Fruit fly (Drosophila melanogaster): ENCODE results near the gene Pur-alpha.

dm6 chr4:519421-519987 is 38.3 kb upstream of the Pur-alpha start:
- TF ChIP-seq CG8159 (tag; optimal IDR thresholded peaks at IDR 0.05) (no peak), gl (tag; optimal IDR thresholded peaks at IDR 0.05) (peak; percentile 28), Snoo (tag; optimal IDR thresholded peaks at IDR 0.05) (no peak), Pif1B (GFP tag; optimal IDR thresholded peaks at IDR 0.05) (no peak), fd96Ca (GFP tag; IDR thresholded peaks at IDR 0.05) (no peak), CG34367 (tag; optimal IDR thresholded peaks at IDR 0.05) (no peak)

Measured in whole organism, pupa.